Worm (Caenorhabditis elegans): ENCODE results near the gene T04G9.7.

The T04G9.7 gene

DNA sequence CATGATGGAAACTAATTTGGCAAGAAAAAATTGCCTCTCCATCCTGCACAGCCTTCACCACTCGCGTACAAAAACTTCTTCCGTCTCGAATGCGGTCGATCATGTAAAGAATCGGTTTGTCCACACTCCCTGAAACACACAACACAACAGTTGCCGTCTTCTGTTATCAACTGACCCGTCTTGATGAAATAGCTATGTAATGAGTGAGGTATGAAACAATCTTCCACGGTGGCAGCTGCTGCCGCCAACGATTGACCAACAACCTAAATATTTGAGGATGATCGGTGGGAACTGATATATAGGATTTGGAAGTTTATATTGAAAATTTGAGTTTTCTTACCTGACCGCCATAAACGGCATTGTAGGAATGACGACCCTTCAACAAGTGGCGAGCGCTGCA lies 41.6 kb downstream of the T04G9.7 start:
- TF ChIP-seq let-607 (tag; optimal IDR thresholded peaks at IDR 0.05) (peak in 1 of 2 experiments; percentile 17), mes-4 (tag; optimal IDR thresholded peaks at IDR 0.05) (no peak), attf-3 (GFP tag; conservative IDR thresholded peaks at IDR 0.05) (no peak), nhr-80 (tag; optimal IDR thresholded peaks at IDR 0.05) (peak; percentile 36)

DNA sequence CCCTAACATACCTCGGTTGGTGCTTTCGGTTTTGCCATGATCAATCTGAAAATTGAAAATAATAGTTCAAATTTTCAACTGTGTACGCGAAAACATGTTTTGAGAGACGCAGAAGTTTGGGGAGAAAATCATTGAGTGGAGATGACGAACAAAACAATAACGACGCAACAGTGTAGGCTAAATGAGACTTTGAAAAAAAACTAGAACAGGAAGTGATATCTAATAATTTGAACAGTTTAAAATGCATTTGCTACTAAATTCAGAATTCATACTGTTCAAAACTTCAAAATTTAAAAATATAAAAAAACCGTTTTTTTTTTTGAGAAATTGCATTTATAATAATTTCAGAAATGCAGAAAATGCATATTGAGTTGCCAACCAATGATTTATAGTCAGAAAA lies 42.4 kb downstream of the T04G9.7 start, which contains the start of gene F25E2.3:
Gene F25E2.3 (minus strand): TSS at position 101 of the 400 bp plus-strand sequence.
- TF ChIP-seq attf-5 (GFP tag; optimal IDR thresholded peaks at IDR 0.05): no peak
- no peak for TF ChIP-seq mel-28 (tag; optimal IDR thresholded peaks at IDR 0.05; ENCODE audit: borderline replicate concordance)
- no peak for TF ChIP-seq rcor-1 (GFP tag; IDR thresholded peaks at IDR 0.05)
- TF ChIP-seq ztf-18 (tag; optimal IDR thresholded peaks at IDR 0.05): no peak
- TF ChIP-seq ceh-40 (GFP tag; IDR thresholded peaks at IDR 0.05): no peak
- TF ChIP-seq ztf-28 (GFP tag; IDR thresholded peaks at IDR 0.05): no peak
- TF ChIP-seq nhr-179 (tag; optimal IDR thresholded peaks at IDR 0.05): no peak
- TF ChIP-seq nhr-90 (tag; optimal IDR thresholded peaks at IDR 0.05): no peak
- TF ChIP-seq ztf-26 (tag; optimal IDR thresholded peaks at IDR 0.05): no peak

DNA sequence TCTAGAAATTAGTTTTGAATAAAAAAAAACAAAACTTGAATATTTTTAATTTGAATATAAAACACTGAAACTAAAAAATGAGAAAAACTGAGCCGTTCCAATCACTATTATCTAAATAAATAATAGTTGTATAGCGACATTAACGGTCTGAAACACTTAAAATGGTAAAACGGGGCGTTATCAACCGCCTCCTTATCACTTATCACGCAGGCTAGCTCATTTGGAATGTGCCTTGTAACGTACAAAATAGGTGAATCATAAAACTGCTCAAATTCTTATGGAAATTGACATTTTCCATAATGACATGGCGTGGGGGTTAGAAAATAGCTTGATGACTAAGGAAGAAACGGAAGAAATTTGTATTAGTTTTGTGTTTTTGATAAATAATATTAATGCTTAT lies 45.3 kb downstream of the T04G9.7 start, which contains the start of gene ifd-2:
Gene ifd-2 (minus strand): TSS at position 1 of the 400 bp plus-strand sequence.
- TF ChIP-seq ztf-26 (tag; optimal IDR thresholded peaks at IDR 0.05): no peak
- TF ChIP-seq mcd-1 (GFP tag; IDR thresholded peaks at IDR 0.05): no peak
- TF ChIP-seq F49E8.2 (tag; optimal IDR thresholded peaks at IDR 0.05; ENCODE audit: insufficient read depth): no peak
- TF ChIP-seq madf-10 (tag; optimal IDR thresholded peaks at IDR 0.05): no peak
- peak in 1 of 2 experiments; percentile 26 for TF ChIP-seq let-607 (tag; optimal IDR thresholded peaks at IDR 0.05)
- TF ChIP-seq zim-3 (tag; optimal IDR thresholded peaks at IDR 0.05): no peak
- TF ChIP-seq C06A6.2 (GFP tag; conservative IDR thresholded peaks at IDR 0.05): no peak
- TF ChIP-seq rpc-1 (optimal IDR thresholded peaks at IDR 0.05): no peak
- TF ChIP-seq rpc-1 (tag; optimal IDR thresholded peaks at IDR 0.05): no peak
- TF ChIP-seq F57C9.4 (tag; optimal IDR thresholded peaks at IDR 0.05): no peak
- TF ChIP-seq rec-8 (tag; optimal IDR thresholded peaks at IDR 0.05): no peak
- peak; percentile 91 for TF ChIP-seq nhr-80 (tag; optimal IDR thresholded peaks at IDR 0.05)
- TF ChIP-seq dox-1 (GFP tag; IDR thresholded peaks at IDR 0.05): no peak
- TF ChIP-seq T07F8.4 (tag; optimal IDR thresholded peaks at IDR 0.05): no peak
- TF ChIP-seq ztf-22 (GFP tag; optimal IDR thresholded peaks at IDR 0.05): no peak

DNA sequence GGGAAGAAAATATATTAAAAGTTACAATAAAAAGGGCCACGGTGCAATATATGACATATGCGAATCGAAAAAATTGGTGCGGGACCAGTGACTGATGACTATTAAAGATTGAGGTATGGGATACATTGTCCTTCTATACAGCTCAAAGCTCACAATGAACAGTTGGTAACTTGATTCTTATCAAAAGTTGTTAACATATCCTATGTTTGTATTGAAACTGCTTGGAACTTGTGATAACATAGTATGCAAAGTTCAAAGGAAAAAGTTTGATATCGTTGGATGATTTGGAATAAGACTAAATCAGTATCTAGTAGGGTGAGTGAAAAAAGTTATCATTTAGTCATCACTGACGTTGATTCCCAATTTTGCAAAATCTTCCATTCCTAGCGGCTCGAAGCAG lies 47.3 kb downstream of the T04G9.7 start:
- TF ChIP-seq D2030.7 (GFP tag; IDR thresholded peaks at IDR 0.05): no peak
- TF ChIP-seq ztf-28 (GFP tag; IDR thresholded peaks at IDR 0.05): no peak
- no peak for TF ChIP-seq B0035.1 (tag; optimal IDR thresholded peaks at IDR 0.05)
- TF ChIP-seq xnd-1 (tag; optimal IDR thresholded peaks at IDR 0.05): no peak
- TF ChIP-seq F39B2.1 (GFP tag; IDR thresholded peaks at IDR 0.05): no peak
- TF ChIP-seq ztf-3 (GFP tag; optimal IDR thresholded peaks at IDR 0.05): no peak
- TF ChIP-seq lin-26 (GFP tag; IDR thresholded peaks at IDR 0.05): no peak
- no peak for TF ChIP-seq attf-3 (GFP tag; conservative IDR thresholded peaks at IDR 0.05)
- TF ChIP-seq chd-7 (tag; optimal IDR thresholded peaks at IDR 0.05): no peak
- no peak for TF ChIP-seq die-1 (tag; optimal IDR thresholded peaks at IDR 0.05)
- no peak for TF ChIP-seq sptf-2 (GFP tag; optimal IDR thresholded peaks at IDR 0.05)
- TF ChIP-seq T26A5.8 (tag; optimal IDR thresholded peaks at IDR 0.05): no peak
- TF ChIP-seq rec-8 (tag; optimal IDR thresholded peaks at IDR 0.05): no peak
- TF ChIP-seq tbp1 (GFP tag; optimal IDR thresholded peaks at IDR 0.05): no peak
- TF ChIP-seq tlf-1 (GFP tag; optimal IDR thresholded peaks at IDR 0.05): no peak
- TF ChIP-seq C06A6.2 (GFP tag; conservative IDR thresholded peaks at IDR 0.05): no peak
- TF ChIP-seq sdz-38 (tag; optimal IDR thresholded peaks at IDR 0.05): no peak
- no peak for TF ChIP-seq nhr-27 (tag; optimal IDR thresholded peaks at IDR 0.05)
- no peak for TF ChIP-seq cebp-2 (GFP tag; IDR thresholded peaks at IDR 0.05)
